Fruit fly (Drosophila melanogaster): ENCODE data around the gene CG11594.

Gene CG11594

DNA sequence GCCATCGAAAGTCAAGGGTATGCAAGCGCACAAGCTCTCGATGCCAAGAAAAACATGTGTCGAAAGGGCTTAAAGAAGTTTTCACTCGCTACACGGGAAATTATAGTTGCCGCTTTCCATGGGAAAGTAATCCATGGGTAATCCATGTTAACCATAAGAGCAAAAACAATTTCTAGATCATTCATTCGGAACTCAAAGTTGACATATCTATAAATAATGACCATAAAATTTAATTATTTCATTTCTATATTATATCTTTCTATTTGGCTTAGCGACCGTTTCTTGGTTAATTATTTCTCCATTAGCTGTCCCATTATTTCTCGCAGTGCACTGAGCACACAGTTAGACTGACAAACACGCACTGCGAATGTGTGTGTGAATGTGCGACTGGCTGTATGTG, 25.1 kb downstream of the CG11594 start (continued):
- peak in 1 of 2 experiments; percentile 21 for TF ChIP-seq dpn (GFP tag; optimal IDR thresholded peaks at IDR 0.05)
- peak; percentile 49 for TF ChIP-seq CG18599 (GFP tag; optimal IDR thresholded peaks at IDR 0.05)
- TF ChIP-seq tgo (GFP tag; IDR thresholded peaks at IDR 0.05): no peak; the same call in 2 of the 3 replicates
- TF ChIP-seq CG1233 (GFP tag; optimal IDR thresholded peaks at IDR 0.05): no peak
- no peak for TF ChIP-seq ken (GFP tag; IDR thresholded peaks at IDR 0.05)
- peak; percentile 64 for TF ChIP-seq grau (tag; optimal IDR thresholded peaks at IDR 0.05)
- peak; percentile 40 for TF ChIP-seq CG12391 (tag; optimal IDR thresholded peaks at IDR 0.05)
- peak; percentile 36 for TF ChIP-seq Ssrp (tag; optimal IDR thresholded peaks at IDR 0.05)
- TF ChIP-seq nmo (GFP tag; optimal IDR thresholded peaks at IDR 0.05): peak; percentile 49
- peak; percentile 62 for TF ChIP-seq row (GFP tag; IDR thresholded peaks at IDR 0.05)
- TF ChIP-seq CG10209 (GFP tag; optimal IDR thresholded peaks at IDR 0.05): peak; percentile 52
- peak; percentile 52 for TF ChIP-seq PHDP (tag; optimal IDR thresholded peaks at IDR 0.05)
- TF ChIP-seq CG18262 (tag; optimal IDR thresholded peaks at IDR 0.05): peak; percentile 44
- peak; percentile 32 for TF ChIP-seq CG9437 (GFP tag; optimal IDR thresholded peaks at IDR 0.05)
- no peak for TF ChIP-seq unc-4 (GFP tag; IDR thresholded peaks at IDR 0.05; ENCODE audit: partially characterized antibody)
- TF ChIP-seq caup (GFP tag; optimal IDR thresholded peaks at IDR 0.05; ENCODE audit: severe bottlenecking): peak; percentile 3
- TF ChIP-seq Hsf (GFP tag; optimal IDR thresholded peaks at IDR 0.05): peak; percentile 12
- TF ChIP-seq Lim3 (GFP tag; IDR thresholded peaks at IDR 0.05): no peak
- no peak for TF ChIP-seq so (GFP tag; IDR thresholded peaks at IDR 0.05)
- no peak for TF ChIP-seq CG6854 (GFP tag; optimal IDR thresholded peaks at IDR 0.05)
- no peak for TF ChIP-seq CG14014 (GFP tag; IDR thresholded peaks at IDR 0.05)
- TF ChIP-seq jigr1 (GFP tag; IDR thresholded peaks at IDR 0.05): no peak
- TF ChIP-seq CG8089 (GFP tag; optimal IDR thresholded peaks at IDR 0.05): no peak
- TF ChIP-seq CG6175 (GFP tag; IDR thresholded peaks at IDR 0.05): no peak
- no peak for TF ChIP-seq crol (GFP tag; IDR thresholded peaks at IDR 0.05)
- TF ChIP-seq CG1602 (GFP tag; optimal IDR thresholded peaks at IDR 0.05): no peak
- peak; percentile 59 for TF ChIP-seq CG9727 (GFP tag; optimal IDR thresholded peaks at IDR 0.05)
- TF ChIP-seq corto (GFP tag; optimal IDR thresholded peaks at IDR 0.05): no peak
- no peak for TF ChIP-seq CG10654 (GFP tag; optimal IDR thresholded peaks at IDR 0.05)
- no peak for TF ChIP-seq CG2129 (GFP tag; IDR thresholded peaks at IDR 0.05; ENCODE audit: partially characterized antibody)
- TF ChIP-seq CG30431 (GFP tag; optimal IDR thresholded peaks at IDR 0.05): no peak
- TF ChIP-seq Mrtf (GFP tag; IDR thresholded peaks at IDR 0.05): no peak
- TF ChIP-seq CG4424 (GFP tag; optimal IDR thresholded peaks at IDR 0.05): peak; percentile 9
- peak; percentile 1 for TF ChIP-seq scrt (GFP tag; optimal IDR thresholded peaks at IDR 0.05)
- TF ChIP-seq da (GFP tag; optimal IDR thresholded peaks at IDR 0.05): no peak
- peak; percentile 33 for TF ChIP-seq lab (GFP tag; optimal IDR thresholded peaks at IDR 0.05)
- TF ChIP-seq HLHmδ (GFP tag; optimal IDR thresholded peaks at IDR 0.05): no peak
- peak; percentile 54 for TF ChIP-seq Xbp1 (GFP tag; optimal IDR thresholded peaks at IDR 0.05)
- TF ChIP-seq CG2116 (GFP tag; optimal IDR thresholded peaks at IDR 0.05): no peak
- no peak for TF ChIP-seq ftz-f1 (GFP tag; optimal IDR thresholded peaks at IDR 0.05)
- no peak for TF ChIP-seq Bgb (GFP tag; IDR thresholded peaks at IDR 0.05; ENCODE audit: partially characterized antibody)
- TF ChIP-seq slbo (GFP tag; IDR thresholded peaks at IDR 0.05): peak; percentile 22; the same call in 1 of the 2 replicates
- peak; percentile 33; the same call in 1 of the 2 replicates for TF ChIP-seq wor (GFP tag; IDR thresholded peaks at IDR 0.05)
- TF ChIP-seq CG9932 (GFP tag; IDR thresholded peaks at IDR 0.05): peak; percentile 18; the same call in 1 of the 2 replicates
- no peak for TF ChIP-seq ro (GFP tag; IDR thresholded peaks at IDR 0.05)
- TF ChIP-seq mirr (GFP tag; optimal IDR thresholded peaks at IDR 0.05): no peak
- TF ChIP-seq Fer1 (GFP tag; optimal IDR thresholded peaks at IDR 0.05): peak; percentile 33
- TF ChIP-seq CG4282 (GFP tag; optimal IDR thresholded peaks at IDR 0.05): no peak
- no peak for TF ChIP-seq gsb-n (tag; optimal IDR thresholded peaks at IDR 0.05)
- no peak for TF ChIP-seq CG13123 (GFP tag; optimal IDR thresholded peaks at IDR 0.05)
- no peak for TF ChIP-seq CG10321 (GFP tag; IDR thresholded peaks at IDR 0.05)

All from whole organism, embryonic.